Fruit fly (Drosophila melanogaster) whole organism, embryonic: ENCODE measurements around the gene Gr64f.

Experiments
- Aef1 ChIP-seq: fragments of 200-800 bp; sonication (Bioruptor generic); IDR thresholded peaks from 3 replicates; pipeline ENCODE4 v1.3.6; 2022; ENCODE audit warnings: missing biosample characterization, missing genetic modification characterization
- Bdp1 ChIP-seq: fragments of 200-800 bp; sonication (Bioruptor generic); optimal IDR thresholded peaks from 3 replicates; lab custom pipeline; 2016; ENCODE audit warnings: missing biosample characterization, missing genetic modification characterization
- CG10147 ChIP-seq: fragments of 200-800 bp; sonication (Bioruptor generic); optimal IDR thresholded peaks from 2 replicates; lab custom pipeline; 2019; ENCODE audit warnings: missing biosample characterization, mild to moderate bottlenecking, missing genetic modification characterization, moderate library complexity
- CG12299 ChIP-seq: fragments of 200-800 bp; sonication (Bioruptor generic); optimal IDR thresholded peaks from 2 replicates; lab custom pipeline; 2018; ENCODE audit warnings: missing biosample characterization, mild to moderate bottlenecking, missing genetic modification characterization
- CG1233 ChIP-seq: fragments of 200-800 bp; sonication (Bioruptor generic); optimal IDR thresholded peaks from 4 replicates; lab custom pipeline; 2018; ENCODE audit warnings: missing biosample characterization, mild to moderate bottlenecking, missing genetic modification characterization
- CG12391 ChIP-seq: fragments of 200-800 bp; sonication (Bioruptor generic); optimal IDR thresholded peaks from 3 replicates; lab custom pipeline; 2018; ENCODE audit warnings: missing biosample characterization, mild to moderate bottlenecking, missing genetic modification characterization, moderate library complexity
- CG14667 ChIP-seq: fragments of 200-800 bp; sonication (Bioruptor generic); IDR thresholded peaks from 2 replicates; pipeline ENCODE4 v1.3.6; 2022; ENCODE audit warnings: missing biosample characterization, missing genetic modification characterization
- CG1529 ChIP-seq: fragments of 200-800 bp; sonication (Bioruptor generic); optimal IDR thresholded peaks from 3 replicates; lab custom pipeline; 2018; ENCODE audit warnings: missing biosample characterization, missing genetic modification characterization
- CG1647 ChIP-seq: fragments of 200-800 bp; sonication (Bioruptor generic); optimal IDR thresholded peaks from 3 replicates; lab custom pipeline; 2016; ENCODE audit warnings: missing biosample characterization, missing genetic modification characterization
- CG16815 ChIP-seq: fragments of 200-800 bp; sonication (Bioruptor generic); optimal IDR thresholded peaks from 3 replicates; lab custom pipeline; 2017; ENCODE audit warnings: missing biosample characterization, mild to moderate bottlenecking, missing genetic modification characterization
- CG17361 ChIP-seq: fragments of 200-800 bp; sonication (Bioruptor generic); IDR thresholded peaks from 3 replicates; pipeline ENCODE4 v1.3.6; 2022; ENCODE audit warnings: missing biosample characterization, missing genetic modification characterization
- CG2202 ChIP-seq: fragments of 200-800 bp; sonication (Bioruptor generic); optimal IDR thresholded peaks from 2 replicates; lab custom pipeline; 2018; ENCODE audit warnings: missing biosample characterization, mild to moderate bottlenecking, missing genetic modification characterization
- CG2712 ChIP-seq: fragments of 200-800 bp; optimal IDR thresholded peaks from 3 replicates; lab custom pipeline; 2019; ENCODE audit warnings: missing biosample characterization, mild to moderate bottlenecking, missing genetic modification characterization, moderate library complexity
- CG3065 ChIP-seq: fragments of 200-800 bp; sonication (Bioruptor generic); optimal IDR thresholded peaks from 2 replicates; lab custom pipeline; 2016; ENCODE audit warnings: missing biosample characterization, missing genetic modification characterization
- CG3726 ChIP-seq: fragments of 200-800 bp; sonication (Bioruptor generic); IDR thresholded peaks from 3 replicates; pipeline ENCODE4, ENCODE4 v1.3.6; 2022; ENCODE audit warnings: missing biosample characterization, missing genetic modification characterization
- CG4730 ChIP-seq: fragments of 200-800 bp; sonication (Bioruptor generic); IDR thresholded peaks from 2 replicates; pipeline ENCODE4 v1.3.6; 2022; ENCODE audit warnings: missing biosample characterization, missing genetic modification characterization
- CG6175 ChIP-seq: fragments of 200-800 bp; sonication (Bioruptor generic); IDR thresholded peaks from 3 replicates; pipeline ENCODE4 v1.3.6; 2022; ENCODE audit warnings: missing biosample characterization, missing genetic modification characterization
- CG9797 ChIP-seq: fragments of 200-800 bp; sonication (Bioruptor generic); optimal IDR thresholded peaks from 3 replicates; lab custom pipeline; 2018; ENCODE audit warnings: missing biosample characterization, mild to moderate bottlenecking, missing genetic modification characterization
- CG9932 ChIP-seq: fragments of 200-800 bp; sonication (Bioruptor generic); IDR thresholded peaks from 2 replicates; pipeline ENCODE4 v1.3.6; 2022; ENCODE audit warnings: missing biosample characterization, missing genetic modification characterization
- Dek ChIP-seq: fragments of 200-800 bp; sonication (Bioruptor generic); optimal IDR thresholded peaks from 3 replicates; lab custom pipeline; 2019; ENCODE audit warnings: missing biosample characterization, mild to moderate bottlenecking, missing genetic modification characterization, moderate library complexity
- Dip3 ChIP-seq: fragments of 200-800 bp; sonication (Bioruptor generic); optimal IDR thresholded peaks from 3 replicates; lab custom pipeline; 2016; ENCODE audit warnings: missing biosample characterization, missing genetic modification characterization
- Dll ChIP-seq: fragments of 200-800 bp; sonication (Bioruptor generic); IDR thresholded peaks from 4 replicates; pipeline ENCODE4 v1.3.6; 2022; ENCODE audit warnings: missing biosample characterization, missing genetic modification characterization; ENCODE audit not compliant: partially characterized antibody
- E2f1 ChIP-seq: fragments of 200-800 bp; sonication (Bioruptor generic); IDR thresholded peaks from 2 replicates; pipeline ENCODE4 v1.3.6; 2022; ENCODE audit warnings: missing biosample characterization, missing genetic modification characterization
- ERR ChIP-seq: fragments of 200-800 bp; sonication (Bioruptor generic); optimal IDR thresholded peaks from 2 replicates; lab custom pipeline; 2016; ENCODE audit warnings: missing biosample characterization, missing genetic modification characterization
- HLH3B ChIP-seq: fragments of 200-800 bp; sonication (Bioruptor generic); IDR thresholded peaks from 2 replicates; pipeline ENCODE4 v1.3.6; 2022; ENCODE audit warnings: missing biosample characterization, missing genetic modification characterization
- Hr3 ChIP-seq: fragments of 200-800 bp; sonication (Bioruptor generic); optimal IDR thresholded peaks from 3 replicates; lab custom pipeline; 2016; ENCODE audit warnings: missing biosample characterization, missing genetic modification characterization
- NC2β ChIP-seq: fragments of 200-800 bp; sonication (Bioruptor generic); optimal IDR thresholded peaks from 2 replicates; lab custom pipeline; 2016; ENCODE audit warnings: missing biosample characterization, missing genetic modification characterization
- Oli ChIP-seq: fragments of 200-800 bp; sonication (Bioruptor generic); optimal IDR thresholded peaks from 2 replicates; lab custom pipeline; 2018; ENCODE audit warnings: missing biosample characterization, mild to moderate bottlenecking, missing genetic modification characterization, moderate library complexity
- Ptx1 ChIP-seq: fragments of 200-800 bp; sonication (Bioruptor generic); IDR thresholded peaks from 2 replicates; pipeline ENCODE4 v1.3.6; 2022; ENCODE audit warnings: missing biosample characterization, missing genetic modification characterization
- bab2 ChIP-seq: fragments of 200-800 bp; sonication (Bioruptor generic); optimal IDR thresholded peaks from 2 replicates; lab custom pipeline; 2016; ENCODE audit warnings: missing biosample characterization, missing genetic modification characterization
- bsh ChIP-seq, 2 experiments: fragments of 200-800 bp; sonication (Bioruptor generic); optimal IDR thresholded peaks; 2 replicates each; lab custom pipeline; 2017 to 2018; ENCODE audit warnings: mild to moderate bottlenecking in 2 of 2, missing biosample characterization in 2 of 2, missing genetic modification characterization in 2 of 2, moderate library complexity in 1 of 2
- dimm ChIP-seq: fragments of 200-800 bp; sonication (Bioruptor generic); IDR thresholded peaks from 2 replicates; pipeline ENCODE4 v1.3.6; 2022; ENCODE audit warnings: missing biosample characterization, missing genetic modification characterization
- dpn ChIP-seq, 2 experiments: fragments of 200-800 bp; sonication (Bioruptor generic); optimal IDR thresholded peaks; 3 replicates each; lab custom pipeline; 2016; ENCODE audit warnings: missing biosample characterization in 2 of 2, missing genetic modification characterization in 2 of 2
- fd3F ChIP-seq: fragments of 200-800 bp; sonication (Bioruptor generic); optimal IDR thresholded peaks from 2 replicates; lab custom pipeline; 2018; ENCODE audit warnings: missing biosample characterization, mild to moderate bottlenecking, missing genetic modification characterization, moderate library complexity
- fru ChIP-seq: fragments of >200 bp; optimal IDR thresholded peaks from 2 replicates; lab custom pipeline; 2017
- gce ChIP-seq: fragments of 200-800 bp; sonication (Bioruptor generic); IDR thresholded peaks from 3 replicates; pipeline ENCODE4 v1.3.6; 2022; ENCODE audit warnings: missing biosample characterization, missing genetic modification characterization
- hb ChIP-seq: fragments of 200-800 bp; sonication (Bioruptor generic); IDR thresholded peaks from 3 replicates; pipeline ENCODE4 v1.3.6; 2022; ENCODE audit warnings: missing biosample characterization, missing genetic modification characterization; ENCODE audit not compliant: partially characterized antibody
- her ChIP-seq: fragments of 200-800 bp; sonication (Bioruptor generic); optimal IDR thresholded peaks from 2 replicates; lab custom pipeline; 2016; ENCODE audit warnings: missing biosample characterization, missing genetic modification characterization
- hth ChIP-seq: fragments of >200 bp; optimal IDR thresholded peaks from 2 replicates; lab custom pipeline; 2017; ENCODE audit warnings: inconsistent platforms
- lmd ChIP-seq: fragments of 200-800 bp; sonication (Bioruptor generic); IDR thresholded peaks from 2 replicates; pipeline ENCODE4 v1.3.6; 2022; ENCODE audit warnings: missing biosample characterization, missing genetic modification characterization
- mam ChIP-seq: fragments of 200-800 bp; sonication (Bioruptor generic); optimal IDR thresholded peaks from 3 replicates; lab custom pipeline; 2016; ENCODE audit warnings: missing biosample characterization, missing genetic modification characterization
- nmo ChIP-seq: fragments of 200-800 bp; sonication (Bioruptor generic); optimal IDR thresholded peaks from 2 replicates; lab custom pipeline; 2018; ENCODE audit warnings: missing biosample characterization, mild to moderate bottlenecking, missing genetic modification characterization, moderate library complexity
- pan ChIP-seq, 4 experiments: fragments of >200 bp in 3 of 4; fragments of 200-800 bp in 1 of 4; sonication (Bioruptor generic) in 1 of 4; optimal IDR thresholded peaks in 3 of 4; IDR thresholded peaks in 1 of 4; 2 replicates each; pipeline versions ENCODE4 v1.3.6 to Lab custom; 2017 to 2022; ENCODE audit warnings: missing biosample characterization in 2 of 4, missing genetic modification characterization in 2 of 4, mixed read lengths in 1 of 4
- psq ChIP-seq: fragments of 200-800 bp; sonication (Bioruptor generic); optimal IDR thresholded peaks from 2 replicates; lab custom pipeline; 2017; ENCODE audit warnings: missing biosample characterization, missing genetic modification characterization
- pzg ChIP-seq: fragments of 200-800 bp; sonication (Bioruptor generic); optimal IDR thresholded peaks from 3 replicates; lab custom pipeline; 2018; ENCODE audit warnings: missing biosample characterization, mild to moderate bottlenecking, missing genetic modification characterization, moderate library complexity
- sc ChIP-seq, 3 experiments: fragments of >200 bp in 2 of 3; fragments of 200-800 bp in 1 of 3; sonication (Bioruptor generic) in 1 of 3; optimal IDR thresholded peaks; 2 replicates in 2 of 3; 3 replicates in 1 of 3; lab custom pipeline; 2017; ENCODE audit warnings: mild to moderate bottlenecking in 1 of 3, missing biosample characterization in 1 of 3, missing genetic modification characterization in 1 of 3, missing genetic modification reagents in 1 of 3
- slbo ChIP-seq: fragments of 200-800 bp; sonication (Bioruptor generic); IDR thresholded peaks from 2 replicates; pipeline ENCODE4 v1.3.6; 2022; ENCODE audit warnings: missing biosample characterization, missing genetic modification characterization
- sna ChIP-seq: fragments of 200-800 bp; sonication (Bioruptor generic); IDR thresholded peaks from 2 replicates; pipeline ENCODE4 v1.3.6; 2022; ENCODE audit warnings: missing biosample characterization, missing genetic modification characterization; ENCODE audit not compliant: partially characterized antibody
- ttk ChIP-seq: fragments of 200-800 bp; sonication (Bioruptor generic); IDR thresholded peaks from 2 replicates; pipeline ENCODE4 v2.1.2; 2022; ENCODE audit warnings: missing biosample characterization, missing genetic modification characterization
- tup ChIP-seq: fragments of 200-800 bp; sonication (Bioruptor generic); optimal IDR thresholded peaks from 2 replicates; lab custom pipeline; 2016; ENCODE audit warnings: missing biosample characterization, mild to moderate bottlenecking, missing genetic modification characterization, moderate library complexity
- zfh2 ChIP-seq: fragments of 200-800 bp; sonication (Bioruptor generic); optimal IDR thresholded peaks from 2 replicates; lab custom pipeline; 2016; ENCODE audit warnings: missing biosample characterization, missing genetic modification characterization

Gene Gr64f

DNA sequence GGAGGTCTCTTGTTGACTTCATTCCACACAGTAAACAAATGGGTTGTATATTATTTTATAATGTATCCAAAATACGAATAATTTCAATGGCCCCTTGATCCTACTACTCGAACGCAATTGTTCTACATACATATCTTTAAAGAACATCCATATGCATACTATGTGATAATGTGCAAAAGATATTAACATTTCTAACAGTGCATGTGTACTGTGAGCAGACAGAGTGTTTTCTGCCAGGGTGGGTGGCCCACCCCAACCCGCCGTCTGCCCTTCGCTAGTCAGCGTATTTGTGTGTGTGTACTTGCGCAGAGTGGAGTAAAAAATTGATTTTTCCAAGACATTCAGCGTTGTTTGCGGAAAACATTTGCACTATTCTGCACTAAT is 35.4 kb downstream of the Gr64f start (continued):
- TF ChIP-seq CG10147 (GFP tag; lab: Kevin White, UChicago) (peak; percentile 29), CG4730 (peak; percentile 26; the same call in 1 of the 2 replicates), slbo (GFP tag; lab: Robert Waterston, UW) (peak; percentile 88), NC2β (GFP tag; lab: Kevin White, UChicago) (no peak), dimm (GFP tag; lab: Robert Waterston, UW) (0 out of 2 replicates have a peak, but pooled peaks have one; percentile 28), psq (GFP tag; lab: Kevin White, UChicago) (no peak), CG2712 (peak; percentile 59), Dip3 (GFP tag; lab: Kevin White, UChicago) (peak; percentile 9), Bdp1 (GFP tag; lab: Kevin White, UChicago) (no peak), lmd (GFP tag; lab: Robert Waterston, UW) (peak; percentile 75), her (GFP tag; lab: Kevin White, UChicago) (no peak), CG6175 (GFP tag; lab: Robert Waterston, UW) (no peak), CG3065 (GFP tag; lab: Kevin White, UChicago) (no peak), bsh (GFP tag; optimal IDR thresholded peaks at IDR 0.05; lab: Kevin White, UChicago) (peak; percentile 76), hb (GFP tag; lab: Robert Waterston, UW) (no peak), hth (lab: Kevin White, UChicago) (no peak), CG3726 (GFP tag; lab: Robert Waterston, UW) (peak; percentile 64; the same call in 1 of the 3 replicates), ERR (GFP tag; lab: Kevin White, UChicago) (no peak), fd3F (GFP tag; lab: Kevin White, UChicago) (peak; percentile 17), mam (GFP tag; lab: Kevin White, UChicago) (no peak), bab2 (GFP tag; lab: Kevin White, UChicago) (peak; percentile 57), CG1529 (GFP tag; lab: Kevin White, UChicago) (no peak), gce (GFP tag; lab: Robert Waterston, UW) (peak; percentile 53; the same call in 1 of the 3 replicates), pan (optimal IDR thresholded peaks at IDR 0.05; lab: Kevin White, UChicago) (no peak), pan (GFP tag; optimal IDR thresholded peaks at IDR 0.05 in 1 of 2, IDR thresholded peaks at IDR 0.05 in 1 of 2) (peak in 1 of 2 experiments; percentile 81), CG1233 (GFP tag; lab: Kevin White, UChicago) (peak; percentile 15), CG12299 (peak; percentile 32), HLH3B (GFP tag; lab: Robert Waterston, UW) (peak; percentile 82), ttk (GFP tag; lab: Robert Waterston, UW) (peak; percentile 81), pzg (no peak), zfh2 (GFP tag; lab: Kevin White, UChicago) (no peak), Dek (peak; percentile 26), Ptx1 (peak; percentile 78), Hr3 (GFP tag; lab: Kevin White, UChicago) (no peak), CG12391 (tag; lab: Kevin White, UChicago) (peak; percentile 55), CG14667 (GFP tag; lab: Robert Waterston, UW) (peak; percentile 67), fru (no peak), sc (optimal IDR thresholded peaks at IDR 0.05; lab: Kevin White, UChicago) (no peak), sc (GFP tag; optimal IDR thresholded peaks at IDR 0.05; lab: Kevin White, UChicago) (no peak), CG9797 (GFP tag; lab: Kevin White, UChicago) (no peak), E2f1 (peak; percentile 81), tup (peak; percentile 33), CG16815 (GFP tag; lab: Kevin White, UChicago) (no peak), Oli (peak; percentile 61), CG9932 (GFP tag; lab: Robert Waterston, UW) (peak; percentile 64), CG1647 (GFP tag; lab: Kevin White, UChicago) (peak; percentile 7), dpn (GFP tag; optimal IDR thresholded peaks at IDR 0.05; lab: Kevin White, UChicago) (peak in 1 of 2 experiments; percentile 50), sna (GFP tag; lab: Robert Waterston, UW) (no peak), nmo (GFP tag; lab: Kevin White, UChicago) (no peak), Dll (GFP tag; lab: Robert Waterston, UW) (no peak), Aef1 (GFP tag; lab: Robert Waterston, UW) (peak; percentile 69), CG2202 (tag; lab: Kevin White, UChicago) (no peak), CG17361 (GFP tag; lab: Robert Waterston, UW) (peak; percentile 34; the same call in 1 of the 3 replicates)
